Worm (Caenorhabditis elegans) whole organism, L4/young adult: ENCODE data around the gene set-30.

ENCODE experiments used
- dao-5 ChIP-seq: sonication (generic microtip); optimal IDR thresholded peaks from 2 replicates; lab custom pipeline; 2016; ENCODE audit warnings: missing genotype, missing genetic modification characterization, moderate library complexity, missing compliant biosample characterization
- him-1 ChIP-seq: sonication (generic microtip); optimal IDR thresholded peaks from 2 replicates; lab custom pipeline; 2016; ENCODE audit warnings: missing genotype, missing genetic modification reagents, missing genetic modification characterization, missing compliant biosample characterization

DNA sequence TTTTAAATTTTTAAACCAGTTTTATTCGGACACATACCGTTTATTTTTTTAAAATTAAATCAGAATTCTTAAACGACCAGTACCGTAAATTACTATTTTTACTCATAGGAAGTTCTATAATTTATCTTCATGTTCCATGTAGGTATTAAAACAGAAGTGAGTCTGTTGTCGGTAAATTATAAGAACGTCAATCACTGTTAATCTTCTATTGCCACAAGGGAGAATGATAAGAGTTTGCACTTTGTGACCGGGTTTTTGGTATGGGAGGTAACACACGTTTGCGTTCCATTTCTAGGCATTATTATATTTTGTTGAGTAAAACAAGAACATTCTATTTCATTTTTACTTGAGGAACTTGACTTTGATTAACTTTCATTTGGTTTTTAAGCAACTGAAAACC lies 9.9 kb downstream of the set-30 start, which contains the start of gene hsd-3:
- no peak for TF ChIP-seq dao-5 (tag; lab: Kevin White, UChicago)
- no peak for TF ChIP-seq him-1 (tag; lab: Kevin White, UChicago)
